Fruit fly (Drosophila melanogaster) whole organism, embryonic: ENCODE results near the gene PH4alphaEFB.

Experiments used
- CG10366 ChIP-seq: fragments of 200-800 bp; sonication (Bioruptor generic); IDR thresholded peaks from 2 replicates; pipeline ENCODE4 v1.3.6; 2022; ENCODE audit warnings: missing biosample characterization, missing genetic modification characterization
- CG10959 ChIP-seq: fragments of 200-800 bp; sonication (Bioruptor generic); IDR thresholded peaks from 2 replicates; pipeline ENCODE4 v1.3.6; 2022; ENCODE audit warnings: missing biosample characterization, missing genetic modification characterization
- CG11695 ChIP-seq: fragments of 200-800 bp; sonication (Bioruptor generic); IDR thresholded peaks from 3 replicates; pipeline ENCODE4 v1.3.6; 2022; ENCODE audit warnings: missing biosample characterization, missing genetic modification characterization
- CG12659 ChIP-seq: fragments of 200-800 bp; sonication (Bioruptor generic); optimal IDR thresholded peaks from 3 replicates; lab custom pipeline; 2017; ENCODE audit warnings: mild to moderate bottlenecking, missing biosample characterization, missing genetic modification reagents, missing genetic modification characterization
- CG12942 ChIP-seq: fragments of 200-800 bp; sonication (Bioruptor generic); optimal IDR thresholded peaks from 3 replicates; lab custom pipeline; 2016; ENCODE audit warnings: missing biosample characterization, missing genetic modification characterization
- CG13296 ChIP-seq: fragments of 200-800 bp; sonication (Bioruptor generic); optimal IDR thresholded peaks from 3 replicates; lab custom pipeline; 2018; ENCODE audit warnings: missing biosample characterization, mild to moderate bottlenecking, missing genetic modification characterization
- CG14014 ChIP-seq: fragments of 200-800 bp; sonication (Bioruptor generic); IDR thresholded peaks from 2 replicates; pipeline ENCODE4 v1.3.6; 2022; ENCODE audit warnings: missing biosample characterization, missing genetic modification characterization
- CG15073 ChIP-seq: fragments of 200-800 bp; sonication (Bioruptor generic); optimal IDR thresholded peaks from 2 replicates; lab custom pipeline; 2016; ENCODE audit warnings: missing biosample characterization, missing genetic modification characterization
- CG15601 ChIP-seq: fragments of 200-800 bp; sonication (Bioruptor generic); optimal IDR thresholded peaks from 3 replicates; lab custom pipeline; 2019; ENCODE audit warnings: missing biosample characterization, mild to moderate bottlenecking, missing genetic modification characterization, moderate library complexity
- CG18011 ChIP-seq: fragments of 200-800 bp; sonication (Bioruptor generic); optimal IDR thresholded peaks from 2 replicates; lab custom pipeline; 2017; ENCODE audit warnings: missing biosample characterization, missing genetic modification characterization, mild to moderate bottlenecking, moderate library complexity, missing genotype
- CG2875 ChIP-seq: fragments of 200-800 bp; sonication (Bioruptor generic); optimal IDR thresholded peaks from 2 replicates; lab custom pipeline; 2017; ENCODE audit warnings: missing biosample characterization, mild to moderate bottlenecking, missing genetic modification characterization, missing genetic modification reagents
- CG33213 ChIP-seq: fragments of 200-800 bp; sonication (Bioruptor generic); optimal IDR thresholded peaks from 3 replicates; lab custom pipeline; 2016; ENCODE audit warnings: missing biosample characterization, missing genetic modification characterization
- CG42726 ChIP-seq: fragments of 200-800 bp; sonication (Bioruptor generic); IDR thresholded peaks from 2 replicates; pipeline ENCODE4 v1.3.6; 2022; ENCODE audit warnings: missing biosample characterization, missing genetic modification characterization; ENCODE audit not compliant: partially characterized antibody
- CG6175 ChIP-seq: fragments of 200-800 bp; sonication (Bioruptor generic); IDR thresholded peaks from 3 replicates; pipeline ENCODE4 v1.3.6; 2022; ENCODE audit warnings: missing biosample characterization, missing genetic modification characterization
- CG6683 ChIP-seq: fragments of 200-800 bp; sonication (Bioruptor generic); optimal IDR thresholded peaks from 2 replicates; lab custom pipeline; 2017; ENCODE audit warnings: missing biosample characterization, mild to moderate bottlenecking, missing genetic modification characterization, missing genetic modification reagents
- CG7745 ChIP-seq: fragments of 200-800 bp; sonication (Bioruptor generic); optimal IDR thresholded peaks from 2 replicates; lab custom pipeline; 2018; ENCODE audit warnings: missing biosample characterization, mild to moderate bottlenecking, missing genetic modification characterization, moderate library complexity
- CG7786 ChIP-seq: fragments of 200-800 bp; sonication (Bioruptor generic); optimal IDR thresholded peaks from 2 replicates; lab custom pipeline; 2016; ENCODE audit warnings: missing biosample characterization, missing genetic modification characterization
- CG9609 ChIP-seq: fragments of 200-800 bp; sonication (Bioruptor generic); optimal IDR thresholded peaks from 3 replicates; lab custom pipeline; 2016; ENCODE audit warnings: missing biosample characterization, missing genetic modification characterization
- CTCF ChIP-seq: fragments of 200-800 bp; sonication (Bioruptor generic); optimal IDR thresholded peaks from 2 replicates; lab custom pipeline; 2017; ENCODE audit warnings: missing biosample characterization, mild to moderate bottlenecking, missing genetic modification characterization, moderate library complexity
- Camta ChIP-seq: fragments of 200-800 bp; sonication (Bioruptor generic); optimal IDR thresholded peaks from 2 replicates; lab custom pipeline; 2016; ENCODE audit warnings: missing biosample characterization, missing genetic modification characterization
- Elba2 ChIP-seq: fragments of 200-800 bp; sonication (Bioruptor generic); optimal IDR thresholded peaks from 3 replicates; lab custom pipeline; 2016; ENCODE audit warnings: missing biosample characterization, missing genetic modification characterization
- HHEX ChIP-seq: fragments of 200-800 bp; sonication (Bioruptor generic); optimal IDR thresholded peaks from 3 replicates; lab custom pipeline; 2017; ENCODE audit warnings: missing biosample characterization, mild to moderate bottlenecking, missing genetic modification characterization, missing genetic modification reagents
- Hmr ChIP-seq: fragments of 200-800 bp; sonication (Bioruptor generic); optimal IDR thresholded peaks from 3 replicates; lab custom pipeline; 2017; ENCODE audit warnings: mild to moderate bottlenecking, missing biosample characterization, missing genetic modification reagents, missing genetic modification characterization
- Hr3 ChIP-seq: fragments of 200-800 bp; sonication (Bioruptor generic); optimal IDR thresholded peaks from 3 replicates; lab custom pipeline; 2016; ENCODE audit warnings: missing biosample characterization, missing genetic modification characterization
- Hr78 ChIP-seq, 2 experiments: fragments of 200-800 bp in 1 of 2; fragments of >200 bp in 1 of 2; sonication (Bioruptor generic) in 1 of 2; optimal IDR thresholded peaks; 2 replicates each; lab custom pipeline; 2017 to 2019; ENCODE audit warnings: missing biosample characterization in 2 of 2, missing genetic modification characterization in 2 of 2, mild to moderate bottlenecking in 1 of 2, moderate library complexity in 1 of 2
- NC2α ChIP-seq: fragments of 200-800 bp; sonication (Bioruptor generic); optimal IDR thresholded peaks from 2 replicates; lab custom pipeline; 2016; ENCODE audit warnings: missing biosample characterization, missing genetic modification characterization
- Ptx1 ChIP-seq: fragments of 200-800 bp; sonication (Bioruptor generic); IDR thresholded peaks from 2 replicates; pipeline ENCODE4 v1.3.6; 2022; ENCODE audit warnings: missing biosample characterization, missing genetic modification characterization
- Sry-δ ChIP-seq: fragments of 200-800 bp; sonication (Bioruptor generic); optimal IDR thresholded peaks from 2 replicates; lab custom pipeline; 2016; ENCODE audit warnings: missing biosample characterization, missing genetic modification characterization
- Taf1 ChIP-seq: fragments of 200-800 bp; sonication (Bioruptor generic); IDR thresholded peaks from 2 replicates; pipeline ENCODE4 v1.3.6; 2022; ENCODE audit warnings: missing biosample characterization, missing genetic modification characterization
- YL-1 ChIP-seq: fragments of 200-800 bp; sonication (Bioruptor generic); optimal IDR thresholded peaks from 3 replicates; lab custom pipeline; 2017; ENCODE audit warnings: missing biosample characterization, mild to moderate bottlenecking, missing genetic modification characterization
- bcd ChIP-seq: fragments of 200-800 bp; sonication (Bioruptor generic); optimal IDR thresholded peaks from 2 replicates; lab custom pipeline; 2017; ENCODE audit warnings: missing biosample characterization, mild to moderate bottlenecking, missing genetic modification characterization
- caup ChIP-seq: fragments of 200-800 bp; sonication (Bioruptor generic); optimal IDR thresholded peaks from 3 replicates; lab custom pipeline; 2017; ENCODE audit warnings: missing biosample characterization, mild to moderate bottlenecking, missing genetic modification characterization, moderate library complexity; ENCODE audit not compliant: severe bottlenecking
- danr ChIP-seq: fragments of 200-800 bp; sonication (Bioruptor generic); IDR thresholded peaks from 2 replicates; pipeline ENCODE4 v1.3.6; 2022; ENCODE audit warnings: missing biosample characterization, missing genetic modification characterization
- emc ChIP-seq: fragments of 200-800 bp; sonication (Bioruptor generic); optimal IDR thresholded peaks from 2 replicates; lab custom pipeline; 2016; ENCODE audit warnings: missing biosample characterization, missing genetic modification characterization
- esg ChIP-seq: fragments of 200-800 bp; sonication (Bioruptor generic); conservative IDR thresholded peaks from 2 replicates; pipeline ENCODE4 v1.3.6; 2022; ENCODE audit warnings: missing biosample characterization, missing genetic modification characterization
- eve ChIP-seq, 2 experiments: fragments of >200 bp; optimal IDR thresholded peaks; 2 replicates each; lab custom pipeline; 2017; ENCODE audit warnings: missing biosample characterization in 2 of 2, missing genetic modification characterization in 2 of 2
- fd96Cb ChIP-seq: fragments of 200-800 bp; sonication (Bioruptor generic); optimal IDR thresholded peaks from 2 replicates; lab custom pipeline; 2018; ENCODE audit warnings: missing biosample characterization, mild to moderate bottlenecking, missing genetic modification characterization, moderate library complexity
- jing ChIP-seq: fragments of 200-800 bp; sonication (Bioruptor generic); optimal IDR thresholded peaks from 2 replicates; lab custom pipeline; 2018; ENCODE audit warnings: missing biosample characterization, mild to moderate bottlenecking, missing genetic modification characterization
- lilli ChIP-seq: fragments of 200-800 bp; sonication (Bioruptor generic); optimal IDR thresholded peaks from 3 replicates; lab custom pipeline; 2016; ENCODE audit warnings: missing biosample characterization, missing genetic modification characterization
- oc ChIP-seq: fragments of 200-800 bp; sonication (Bioruptor generic); optimal IDR thresholded peaks from 2 replicates; lab custom pipeline; 2018; ENCODE audit warnings: missing biosample characterization, mild to moderate bottlenecking, missing genetic modification characterization, moderate library complexity
- pan ChIP-seq, 4 experiments: fragments of >200 bp in 3 of 4; fragments of 200-800 bp in 1 of 4; sonication (Bioruptor generic) in 1 of 4; optimal IDR thresholded peaks in 3 of 4; IDR thresholded peaks in 1 of 4; 2 replicates each; pipeline versions ENCODE4 v1.3.6 to Lab custom; 2017 to 2022; ENCODE audit warnings: missing biosample characterization in 2 of 4, missing genetic modification characterization in 2 of 4, mixed read lengths in 1 of 4
- prd ChIP-seq, 3 experiments: fragments of >200 bp in 2 of 3; fragments of 200-800 bp in 1 of 3; sonication (Bioruptor generic) in 1 of 3; optimal IDR thresholded peaks in 2 of 3; IDR thresholded peaks in 1 of 3; 2 replicates in 2 of 3; 3 replicates in 1 of 3; pipeline versions ENCODE4 v1.3.6 to Lab custom; 2017 to 2022; ENCODE audit warnings: missing biosample characterization in 1 of 3, missing genetic modification characterization in 1 of 3
- sna ChIP-seq: fragments of 200-800 bp; sonication (Bioruptor generic); IDR thresholded peaks from 2 replicates; pipeline ENCODE4 v1.3.6; 2022; ENCODE audit warnings: missing biosample characterization, missing genetic modification characterization; ENCODE audit not compliant: partially characterized antibody
- tll ChIP-seq, 2 experiments: fragments of 200-800 bp in 1 of 2; fragments of >200 bp in 1 of 2; sonication (Bioruptor generic) in 1 of 2; optimal IDR thresholded peaks; 2 replicates each; lab custom pipeline; 2017 to 2019; ENCODE audit warnings: missing biosample characterization in 2 of 2, missing genetic modification characterization in 2 of 2, mild to moderate bottlenecking in 1 of 2, moderate library complexity in 1 of 2
- twi ChIP-seq: fragments of 200-800 bp; optimal IDR thresholded peaks from 2 replicates; lab custom pipeline; 2019; ENCODE audit warnings: missing biosample characterization, mild to moderate bottlenecking, missing genetic modification characterization, moderate library complexity
- yki ChIP-seq: fragments of >200 bp; optimal IDR thresholded peaks from 3 replicates; lab custom pipeline; 2018
- zfh2 ChIP-seq: fragments of 200-800 bp; sonication (Bioruptor generic); optimal IDR thresholded peaks from 2 replicates; lab custom pipeline; 2016; ENCODE audit warnings: missing biosample characterization, missing genetic modification characterization

PH4alphaEFB gene

dm6 chr3R:30487828-30488227 lies 22.0 kb downstream of the PH4alphaEFB start, which contains the start of gene Jon99Fii:
Gene Jon99Fii (minus strand): TSS chr3R:30487928.
- TF ChIP-seq Ptx1 (GFP tag; lab: Robert Waterston, UW) (no peak), pan (optimal IDR thresholded peaks at IDR 0.05; lab: Kevin White, UChicago) (no peak), pan (GFP tag; optimal IDR thresholded peaks at IDR 0.05 in 1 of 2, IDR thresholded peaks at IDR 0.05 in 1 of 2) (no peak), emc (no peak), danr (GFP tag; lab: Robert Waterston, UW) (no peak), CG42726 (GFP tag; lab: Robert Waterston, UW) (no peak), YL-1 (no peak), CG33213 (GFP tag; lab: Kevin White, UChicago) (no peak)

dm6 chr3R:30488663-30489062 lies 22.8 kb downstream of the PH4alphaEFB start, which contains the start of gene Jon99Fi:
Gene Jon99Fi (plus strand): TSS chr3R:30488963.
- TF ChIP-seq CG13296 (GFP tag; lab: Kevin White, UChicago): no peak
- peak; percentile 4 for TF ChIP-seq lilli (GFP tag; lab: Kevin White, UChicago)

- TF ChIP-seq yki (lab: Kevin White, UChicago) (no peak), tll (GFP tag; optimal IDR thresholded peaks at IDR 0.05; lab: Kevin White, UChicago) (no peak), caup (no peak), CG11695 (GFP tag; lab: Robert Waterston, UW) (no peak), fd96Cb (tag; lab: Kevin White, UChicago) (no peak), Taf1 (GFP tag; lab: Robert Waterston, UW) (no peak), CG10959 (GFP tag; lab: Robert Waterston, UW) (no peak), prd (optimal IDR thresholded peaks at IDR 0.05; lab: Kevin White, UChicago) (no peak), prd (GFP tag; IDR thresholded peaks at IDR 0.05; lab: Robert Waterston, UW) (no peak), Sry-δ (no peak), oc (tag; lab: Kevin White, UChicago) (no peak), CG6175 (no peak), CG6683 (no peak), CG7786 (peak; percentile 34), zfh2 (GFP tag; lab: Kevin White, UChicago) (no peak), CG9609 (no peak), Hr3 (GFP tag; lab: Kevin White, UChicago) (no peak), CG10366 (GFP tag; lab: Robert Waterston, UW) (no peak), CG12659 (GFP tag; lab: Kevin White, UChicago) (no peak), Camta (GFP tag; lab: Kevin White, UChicago) (no peak), CG15601 (peak; percentile 44), esg (GFP tag; lab: Robert Waterston, UW) (no peak), CG15073 (GFP tag; lab: Kevin White, UChicago) (no peak), CG14014 (GFP tag; lab: Robert Waterston, UW) (no peak), Elba2 (GFP tag; lab: Kevin White, UChicago) (no peak), CG18011 (GFP tag; lab: Kevin White, UChicago) (no peak), HHEX (GFP tag; lab: Kevin White, UChicago) (peak; percentile 5), CG7745 (no peak), bcd (GFP tag; lab: Kevin White, UChicago) (peak; percentile 13), Hmr (GFP tag; lab: Kevin White, UChicago) (peak; percentile 31), sna (GFP tag; lab: Robert Waterston, UW) (no peak), Hr78 (GFP tag; optimal IDR thresholded peaks at IDR 0.05; lab: Kevin White, UChicago) (no peak), twi (tag; lab: Kevin White, UChicago) (no peak), CG2875 (GFP tag; lab: Kevin White, UChicago) (no peak), NC2α (no peak), CTCF (GFP tag; lab: Kevin White, UChicago) (no peak), jing (GFP tag; lab: Kevin White, UChicago) (no peak), CG12942 (GFP tag; lab: Kevin White, UChicago) (no peak), eve (GFP tag; optimal IDR thresholded peaks at IDR 0.05; lab: Kevin White, UChicago) (no peak)
Measured at dm6 chr3R:30489797-30490196, 23.9 kb downstream of the PH4alphaEFB start, which contains the start of gene PH4alphaSG2. Gene PH4alphaSG2 (plus strand): TSS chr3R:30490074.
